Worm (Caenorhabditis elegans): ENCODE data around the gene pgp-6.

The pgp-6 gene

DNA sequence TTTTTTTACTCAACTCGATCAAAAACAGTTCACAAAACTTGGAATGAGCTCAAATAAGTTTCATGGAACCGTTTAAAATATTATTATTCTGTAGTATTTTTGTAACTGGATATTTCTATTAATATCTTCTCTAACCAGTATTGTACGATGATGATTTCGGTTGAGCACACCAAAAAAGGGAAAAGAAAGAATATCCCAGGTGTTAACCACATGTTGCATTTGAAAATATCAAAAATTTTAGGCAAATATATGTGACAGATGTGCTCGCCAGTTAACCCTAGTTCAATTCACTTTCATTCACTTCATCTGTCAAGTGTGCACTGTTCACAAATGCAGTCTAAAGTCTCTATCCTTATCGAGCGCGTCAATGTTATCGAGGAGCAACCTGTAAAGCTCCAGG is 13.7 kb upstream of the pgp-6 start, which contains the start of gene F47B10.4:
F47B10.4 (plus strand) TSS at position 301 of the 400 bp plus-strand sequence.
- no peak for TF ChIP-seq unc-62 (GFP tag; optimal IDR thresholded peaks at IDR 0.05)

- no peak for TF ChIP-seq unc-62 (GFP tag; optimal IDR thresholded peaks at IDR 0.05)
Observed at ce11 chrX:10890456-10890855, 13.2 kb upstream of the pgp-6 start, which contains the start of gene F47B10.5. Gene F47B10.5, minus strand, starts transcription at chrX:10890556.

DNA sequence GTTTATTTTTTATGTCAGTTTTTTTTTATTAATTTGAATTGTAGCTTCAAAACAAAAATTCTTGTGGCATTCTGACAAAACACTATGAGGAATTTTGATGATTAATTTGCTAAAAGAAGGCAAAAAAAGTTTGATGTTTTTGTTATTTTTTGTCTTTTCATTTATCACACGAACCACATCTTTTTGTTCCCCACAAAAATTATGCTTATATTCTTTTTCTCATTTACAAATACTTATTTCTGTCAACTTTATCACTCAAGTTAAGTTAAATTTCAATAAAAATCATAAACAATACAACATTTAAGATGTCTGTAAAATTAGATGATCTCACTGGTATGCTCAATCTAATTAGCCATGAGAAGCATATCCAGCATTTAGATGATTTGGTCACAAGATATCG is 11.0 kb upstream of the pgp-6 start, which contains the start of gene F47B10.6:
F47B10.6 (plus strand) TSS at position 301 of the 400 bp plus-strand sequence.
- TF ChIP-seq unc-62 (GFP tag; optimal IDR thresholded peaks at IDR 0.05), result no peak

DNA sequence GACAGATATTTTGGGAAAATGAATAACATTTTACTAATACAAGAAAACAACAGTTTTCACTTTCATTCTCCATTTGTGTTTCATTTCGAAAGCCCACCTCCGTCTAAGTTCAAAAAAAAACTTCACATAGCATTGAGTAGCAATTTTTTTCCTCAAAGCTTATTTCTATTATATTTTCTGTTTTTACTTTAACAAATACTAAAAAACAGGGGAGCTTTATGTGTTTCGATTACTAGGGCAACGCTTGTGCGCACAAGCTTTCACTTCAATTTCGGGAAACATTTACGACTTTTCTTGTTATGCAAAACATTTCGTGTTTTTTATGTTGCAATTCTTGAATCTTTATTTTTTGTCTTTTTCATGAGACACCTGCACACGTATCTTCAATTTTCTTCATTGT is 8.6 kb upstream of the pgp-6 start, which contains the start of gene T21E8.5:
T21E8.5 (plus strand) TSS at position 301 of the 400 bp plus-strand sequence.
- no peak for TF ChIP-seq unc-62 (GFP tag; optimal IDR thresholded peaks at IDR 0.05)

ce11 chrX:10883203-10883602 is 6.0 kb upstream of the pgp-6 start, which contains the start of gene T21E8.7:
Gene T21E8.7, plus strand, starts transcription at chrX:10883503.
- TF ChIP-seq unc-62 (GFP tag; optimal IDR thresholded peaks at IDR 0.05), result no peak

ce11 chrX:10881984-10882383 is 4.8 kb upstream of the pgp-6 start, which contains the start of gene T21E8.6:
Gene T21E8.6, plus strand, starts transcription at chrX:10882284.
- TF ChIP-seq unc-62 (GFP tag; optimal IDR thresholded peaks at IDR 0.05), result no peak

DNA sequence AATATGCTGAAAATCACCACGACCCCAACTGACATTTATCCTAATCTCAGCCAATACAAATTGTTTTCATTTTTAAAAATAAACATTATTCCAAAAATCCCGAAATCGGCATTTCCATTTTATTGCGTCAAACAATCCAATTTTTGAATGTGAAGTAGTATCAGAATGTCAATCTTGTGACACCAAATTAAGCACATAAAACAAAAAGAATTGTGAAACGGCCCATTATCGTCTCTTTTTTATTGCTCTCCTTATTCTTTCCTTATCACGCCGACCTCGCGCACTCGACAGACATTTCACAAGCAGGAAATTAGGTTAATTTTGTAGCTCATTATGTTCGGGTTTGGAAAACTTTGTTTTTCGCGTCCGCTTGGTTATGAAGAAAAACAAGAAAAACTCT is 3.3 kb upstream of the pgp-6 start, which contains the start of gene T21E8.4:
T21E8.4 (plus strand) TSS at position 301 of the 400 bp plus-strand sequence.
- TF ChIP-seq unc-62 (GFP tag; optimal IDR thresholded peaks at IDR 0.05), result no peak

- TF ChIP-seq unc-62 (GFP tag; optimal IDR thresholded peaks at IDR 0.05), result no peak
Observed at ce11 chrX:10870137-10870536, 7.1 kb downstream of the pgp-6 start, which contains the start of gene pgp-7. Gene pgp-7, minus strand, starts transcription at chrX:10870237.

- no peak for TF ChIP-seq unc-62 (GFP tag; optimal IDR thresholded peaks at IDR 0.05)
Observed at ce11 chrX:10864322-10864721, 12.9 kb downstream of the pgp-6 start, which contains the start of gene pgp-8. Gene pgp-8, minus strand, starts transcription at chrX:10864422.

DNA sequence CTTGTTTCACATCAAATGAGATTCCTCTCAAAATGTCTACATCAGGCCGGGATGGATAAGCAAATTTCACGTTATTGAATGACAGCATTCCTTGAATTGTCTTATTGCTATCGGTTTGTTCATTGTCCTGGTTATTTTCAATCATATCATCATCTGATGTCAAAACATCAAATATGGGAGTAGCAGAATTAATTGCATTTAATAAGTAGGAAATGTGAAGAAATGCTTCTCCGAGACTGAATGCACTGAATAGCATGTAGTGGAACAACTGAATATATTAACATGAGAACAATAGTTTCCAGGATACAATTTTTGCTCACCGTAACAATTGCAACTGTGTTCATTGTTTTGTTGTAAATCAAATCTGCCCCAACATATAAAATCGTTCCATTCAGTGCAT is 14.6 kb downstream of the pgp-6 start:
- no peak for TF ChIP-seq unc-62 (GFP tag; optimal IDR thresholded peaks at IDR 0.05)

DNA sequence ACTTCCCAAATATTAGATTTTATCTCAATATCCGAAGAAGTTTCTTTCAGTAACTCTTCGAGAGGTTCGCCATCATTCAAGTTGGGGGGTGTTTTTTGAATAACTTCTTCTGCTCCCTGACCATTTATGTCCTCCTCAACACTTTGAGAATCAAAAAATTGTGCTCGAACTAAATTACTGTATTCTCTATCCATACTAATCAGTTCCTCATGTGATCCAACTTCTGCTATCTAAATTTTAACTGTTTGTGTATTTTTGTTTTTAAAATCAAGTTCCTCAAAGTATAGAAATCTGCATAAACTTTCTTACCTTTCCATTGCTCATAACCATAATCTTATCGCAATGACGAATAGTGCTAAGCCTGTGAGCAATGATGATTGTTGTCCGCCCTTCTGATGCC is 15.6 kb downstream of the pgp-6 start:
- TF ChIP-seq unc-62 (GFP tag; optimal IDR thresholded peaks at IDR 0.05), result no peak

DNA sequence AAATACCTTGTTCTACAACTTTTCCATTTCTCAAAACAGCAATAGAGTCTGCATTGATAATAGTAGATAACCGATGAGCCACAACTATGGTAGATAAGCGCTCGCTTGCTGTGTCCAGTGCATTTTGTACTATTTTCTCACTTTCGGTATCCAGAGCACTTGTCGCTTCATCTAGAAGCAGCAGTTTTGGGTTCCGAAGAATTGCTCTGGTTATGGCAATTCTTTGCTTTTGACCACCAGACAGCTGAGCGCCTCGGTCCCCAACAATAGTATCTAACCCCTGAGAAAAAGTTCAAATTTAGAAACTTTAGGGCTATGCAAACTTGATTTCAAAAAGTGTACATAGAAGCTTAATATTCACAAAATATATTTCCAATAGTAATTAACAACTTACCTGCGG is 17.6 kb downstream of the pgp-6 start:
- TF ChIP-seq unc-62 (GFP tag; optimal IDR thresholded peaks at IDR 0.05), result no peak

ce11 chrX:10859211-10859610 is 18.0 kb downstream of the pgp-6 start, which contains the start of gene pgp-5:
Gene pgp-5, minus strand, starts transcription at chrX:10859297.
- TF ChIP-seq unc-62 (GFP tag; optimal IDR thresholded peaks at IDR 0.05), result no peak

ce11 chrX:10853271-10853670 is 24.0 kb downstream of the pgp-6 start:
- TF ChIP-seq unc-62 (GFP tag; optimal IDR thresholded peaks at IDR 0.05), result no peak

DNA sequence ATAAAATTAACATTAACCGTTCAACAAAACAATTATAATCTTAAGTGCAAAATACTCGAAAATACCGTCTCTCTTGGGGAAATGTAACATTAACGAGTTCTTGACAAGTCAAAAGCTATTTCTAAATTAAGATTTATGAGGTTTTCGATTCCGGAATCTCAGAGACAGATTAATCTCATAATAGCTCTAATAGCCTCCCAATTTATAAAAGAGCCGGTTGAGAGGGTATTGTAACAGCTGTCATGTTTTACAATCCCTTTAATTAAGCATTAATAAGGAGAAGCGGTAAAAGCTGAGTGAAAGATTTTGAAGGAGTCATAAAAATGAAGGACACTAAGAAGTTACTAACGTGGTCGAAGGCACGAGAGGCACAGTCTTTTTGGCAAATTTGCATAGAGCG is 25.5 kb downstream of the pgp-6 start:
- TF ChIP-seq unc-62 (GFP tag; optimal IDR thresholded peaks at IDR 0.05), result no peak

DNA sequence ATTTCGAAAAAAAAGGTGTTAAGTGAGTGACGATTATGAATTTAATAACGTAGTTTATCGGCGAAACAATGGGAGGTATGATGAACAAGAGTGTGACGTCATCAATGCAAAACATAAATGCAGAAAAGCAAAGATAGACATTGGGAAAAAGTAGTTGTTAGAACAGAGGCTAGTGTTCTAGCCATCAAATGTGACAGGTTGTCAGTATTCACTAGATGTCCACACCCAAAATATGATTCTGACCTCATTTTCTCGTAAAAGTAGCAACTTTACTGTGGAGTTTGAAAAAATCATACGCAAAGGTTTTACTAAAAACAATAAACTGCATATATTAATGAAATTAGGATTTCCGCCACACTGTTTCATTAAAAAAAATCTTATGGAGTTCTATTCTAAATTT is 26.0 kb downstream of the pgp-6 start:
- no peak for TF ChIP-seq unc-62 (GFP tag; optimal IDR thresholded peaks at IDR 0.05)

DNA sequence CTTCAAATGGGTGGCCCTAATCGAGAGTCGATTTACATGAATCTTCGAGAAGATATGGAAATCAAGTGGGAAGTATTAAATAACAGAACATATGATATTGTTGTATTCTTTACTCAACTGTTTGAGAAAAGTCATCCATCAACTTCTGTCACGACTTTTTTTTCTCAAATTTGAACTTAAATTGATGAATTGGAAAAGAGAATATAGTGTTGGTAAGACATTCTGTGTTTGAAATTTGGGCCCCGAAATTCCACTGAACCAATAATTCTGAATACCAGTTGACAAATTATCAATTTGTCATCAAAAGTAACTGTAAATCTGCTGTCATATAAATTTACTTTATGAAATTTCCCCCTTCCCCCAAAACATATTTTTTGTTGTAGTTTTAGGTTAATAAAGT is 30.3 kb downstream of the pgp-6 start:
- no peak for TF ChIP-seq unc-62 (GFP tag; optimal IDR thresholded peaks at IDR 0.05)

Data from whole organism, dauer.